Worm (Caenorhabditis elegans): Measurements from ENCODE around the gene T25B6.5.
A peak's percentile ranks its signal among the peaks of the same experiment; 100 is the strongest.

The T25B6.5 gene

DNA sequence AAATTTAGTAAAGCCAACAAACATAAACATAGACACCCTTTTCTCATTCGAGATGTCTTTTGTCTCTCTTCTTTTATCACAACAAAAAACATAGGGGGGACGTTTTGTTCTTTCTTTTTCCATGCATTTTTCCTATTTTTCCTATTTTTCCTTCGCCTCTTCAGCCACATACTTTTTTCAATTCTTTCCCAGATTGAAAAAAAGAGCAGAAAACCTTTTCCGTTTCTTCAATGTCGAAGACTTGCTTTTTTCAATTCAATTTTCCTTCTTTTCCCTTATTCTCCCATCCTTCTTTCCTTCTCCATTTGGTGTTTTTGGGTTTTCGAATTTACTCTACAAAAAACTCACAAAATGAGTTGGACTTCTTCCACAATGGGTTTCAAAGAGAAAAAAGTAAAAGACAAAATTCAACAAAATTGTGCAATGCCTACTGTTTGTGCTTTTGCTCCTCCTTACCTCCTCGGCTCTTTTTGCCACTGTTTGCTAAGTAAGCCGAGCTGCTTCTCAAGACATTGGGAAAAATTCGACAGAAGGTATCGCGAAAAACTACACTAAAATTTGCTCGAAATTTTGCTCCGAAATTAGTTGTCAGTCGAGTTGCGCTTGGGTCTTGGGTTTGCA, 24.9 kb downstream of the T25B6.5 start:
- TF ChIP-seq ets-4 (GFP tag; optimal IDR thresholded peaks at IDR 0.05) (no peak), lin-54 (GFP tag; optimal IDR thresholded peaks at IDR 0.05) (no peak), ztf-25 (GFP tag; IDR thresholded peaks at IDR 0.05) (no peak), atf-7 (tag; optimal IDR thresholded peaks at IDR 0.05) (no peak), Y53F4B.3 (GFP tag; IDR thresholded peaks at IDR 0.05) (no peak), nfya-2 (GFP tag; IDR thresholded peaks at IDR 0.05) (no peak)

DNA sequence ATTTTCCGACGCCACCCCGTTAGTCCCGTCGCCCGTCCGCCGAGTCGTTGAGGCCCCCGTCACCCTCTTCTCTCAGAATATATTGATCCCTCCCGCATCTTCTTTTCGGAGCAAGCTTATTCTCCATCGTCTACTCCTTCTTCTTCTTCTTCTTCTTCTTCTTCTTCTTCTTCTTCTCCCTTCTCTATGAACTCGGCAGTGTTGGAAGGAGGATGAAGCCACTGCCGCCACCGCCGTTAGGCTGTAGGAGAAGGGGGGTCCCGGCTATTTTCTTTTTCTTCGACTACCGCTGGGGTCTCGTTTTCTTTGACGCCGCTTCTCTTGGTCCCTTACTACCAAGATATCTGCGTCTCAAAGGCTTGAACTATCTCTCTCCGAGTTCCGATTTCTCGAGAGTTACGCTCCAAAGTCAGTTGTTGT, 26.0 kb downstream of the T25B6.5 start:
- TF ChIP-seq zfh-2 (GFP tag; conservative IDR thresholded peaks at IDR 0.05), result peak; percentile 90
- TF ChIP-seq madf-3 (GFP tag; IDR thresholded peaks at IDR 0.05), result no peak
- peak; percentile 45; the same call in 1 of the 2 replicates for TF ChIP-seq rcor-1 (GFP tag; IDR thresholded peaks at IDR 0.05)
- TF ChIP-seq fkh-3 (tag; optimal IDR thresholded peaks at IDR 0.05), result no peak
- TF ChIP-seq mcd-1 (GFP tag; IDR thresholded peaks at IDR 0.05), result 0 out of 2 replicates have a peak, but pooled peaks have one; percentile 34
- TF ChIP-seq repo-1 (tag; optimal IDR thresholded peaks at IDR 0.05), result no peak
- TF ChIP-seq K12H6.12 (tag; optimal IDR thresholded peaks at IDR 0.05), result peak; percentile 57
- peak in 1 of 3 experiments; percentile 22 for TF ChIP-seq lin-35 (GFP tag; optimal IDR thresholded peaks at IDR 0.05)
- no peak for TF ChIP-seq snpc-4 (GFP tag; optimal IDR thresholded peaks at IDR 0.05)
- no peak for TF ChIP-seq snpc-4 (tag; optimal IDR thresholded peaks at IDR 0.05)
- TF ChIP-seq lin-26 (GFP tag; IDR thresholded peaks at IDR 0.05), result no peak
- no peak for TF ChIP-seq tbp1 (GFP tag; optimal IDR thresholded peaks at IDR 0.05)
- no peak for TF ChIP-seq snpc-1.1 (tag; optimal IDR thresholded peaks at IDR 0.05; ENCODE audit: insufficient read depth)
- no peak for TF ChIP-seq cebp-2 (GFP tag; IDR thresholded peaks at IDR 0.05)
- peak; percentile 33; the same call in 1 of the 2 replicates for TF ChIP-seq egrh-3 (GFP tag; IDR thresholded peaks at IDR 0.05)
- no peak for TF ChIP-seq hrde-1 (tag; optimal IDR thresholded peaks at IDR 0.05; ENCODE audit: borderline replicate concordance)
- peak; percentile 4 for TF ChIP-seq attf-5 (GFP tag; optimal IDR thresholded peaks at IDR 0.05)
- TF ChIP-seq nfyb-1 (GFP tag; IDR thresholded peaks at IDR 0.05), result no peak

DNA sequence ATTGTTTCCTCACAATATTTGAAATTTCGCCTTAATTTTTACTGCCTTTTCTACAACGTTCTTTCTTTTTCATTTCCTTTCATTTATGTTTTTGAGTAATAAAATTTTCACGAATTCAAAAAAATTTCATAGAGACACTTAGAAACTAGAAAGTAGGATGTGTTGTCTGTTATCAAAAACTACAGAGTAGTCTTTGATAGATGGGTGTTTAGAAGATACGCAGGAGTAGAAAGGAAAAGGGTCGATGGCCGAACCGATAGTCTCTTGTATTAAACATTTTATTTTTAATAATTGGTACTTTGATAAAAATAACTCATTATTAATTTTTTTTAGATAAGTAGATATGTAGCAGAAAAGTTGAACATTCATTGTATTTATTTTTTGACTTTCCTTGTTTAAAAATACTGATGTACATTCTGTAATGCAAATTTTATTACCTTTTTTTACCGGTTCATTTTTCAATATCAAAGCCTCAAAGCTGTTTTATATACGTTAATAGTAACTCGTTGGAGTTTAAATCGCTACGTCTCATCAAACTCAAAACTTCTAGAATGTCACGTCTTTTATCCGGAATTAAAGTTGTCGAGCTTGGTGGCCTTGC, 29.6 kb downstream of the T25B6.5 start, which contains the start of gene C24A3.4:
TSS of gene C24A3.4 (plus strand) at position 551 of the 601 bp plus-strand sequence.
- TF ChIP-seq nfya-2 (GFP tag; IDR thresholded peaks at IDR 0.05) (no peak), atf-7 (tag; optimal IDR thresholded peaks at IDR 0.05) (no peak), zfh-2 (GFP tag; conservative IDR thresholded peaks at IDR 0.05) (no peak), attf-3 (GFP tag; conservative IDR thresholded peaks at IDR 0.05) (no peak), madf-10 (tag; optimal IDR thresholded peaks at IDR 0.05) (no peak), ztf-28 (GFP tag; IDR thresholded peaks at IDR 0.05) (no peak)

DNA sequence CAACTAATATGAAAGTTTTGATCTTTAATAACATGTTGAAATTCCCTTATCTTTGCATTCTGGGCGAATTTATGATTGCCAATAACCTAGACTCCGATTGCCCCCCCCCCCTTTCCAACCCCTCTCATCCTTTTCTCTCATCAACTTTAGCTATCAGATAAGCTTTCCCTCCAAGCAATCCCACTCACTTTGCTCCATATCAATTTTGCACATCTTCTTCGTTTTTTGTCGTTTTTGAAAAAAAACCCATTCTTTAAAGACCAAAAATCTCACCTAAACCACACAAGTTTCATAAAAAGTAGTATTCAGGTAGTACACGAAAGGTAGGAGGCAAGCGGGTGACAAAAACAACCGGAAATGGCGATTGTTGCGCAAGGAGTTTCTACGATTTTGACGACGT, 33.7 kb downstream of the T25B6.5 start, which contains the start of gene twk-18:
TSS of gene twk-18 (plus strand) at position 301 of the 400 bp plus-strand sequence.
- no peak for TF ChIP-seq K12H6.12 (tag; optimal IDR thresholded peaks at IDR 0.05)
- TF ChIP-seq mcd-1 (GFP tag; IDR thresholded peaks at IDR 0.05), result no peak
- TF ChIP-seq D2030.7 (GFP tag; IDR thresholded peaks at IDR 0.05), result no peak
- TF ChIP-seq attf-5 (GFP tag; optimal IDR thresholded peaks at IDR 0.05), result no peak
- TF ChIP-seq dox-1 (GFP tag; IDR thresholded peaks at IDR 0.05), result no peak
- no peak for TF ChIP-seq snpc-1.3 (tag; optimal IDR thresholded peaks at IDR 0.05; ENCODE audit: insufficient read depth)
- no peak for TF ChIP-seq ztf-28 (GFP tag; IDR thresholded peaks at IDR 0.05)
- no peak for TF ChIP-seq athp-1 (tag; optimal IDR thresholded peaks at IDR 0.05)
- no peak for TF ChIP-seq F55B11.4 (tag; optimal IDR thresholded peaks at IDR 0.05; ENCODE audit: borderline replicate concordance, insufficient read depth)
- no peak for TF ChIP-seq F57C9.4 (tag; optimal IDR thresholded peaks at IDR 0.05)
- no peak for TF ChIP-seq egl-18 (GFP tag; IDR thresholded peaks at IDR 0.05)
- TF ChIP-seq attf-3 (GFP tag; conservative IDR thresholded peaks at IDR 0.05), result no peak
